Fruit fly (Drosophila melanogaster) whole organism, embryonic: Measurements from ENCODE around the gene CG5909.

Experiments used
- Abd-B ChIP-seq: fragments of 200-800 bp; sonication (Bioruptor generic); optimal IDR thresholded peaks from 2 replicates; lab custom pipeline; 2018; ENCODE audit warnings: missing biosample characterization, mild to moderate bottlenecking, missing genetic modification characterization, moderate library complexity
- Ada2b ChIP-seq: fragments of 200-800 bp; sonication (Bioruptor generic); IDR thresholded peaks from 2 replicates; pipeline ENCODE4 v1.3.6; 2022; ENCODE audit warnings: missing biosample characterization, missing genetic modification characterization
- Adf1 ChIP-seq: fragments of 200-800 bp; sonication (Bioruptor generic); IDR thresholded peaks from 2 replicates; pipeline ENCODE4 v1.3.6; 2022; ENCODE audit warnings: missing biosample characterization, missing genetic modification characterization
- Atf3 ChIP-seq: fragments of 200-800 bp; sonication (Bioruptor generic); optimal IDR thresholded peaks from 3 replicates; lab custom pipeline; 2016; ENCODE audit warnings: missing biosample characterization, missing genetic modification characterization
- B-H2 ChIP-seq: fragments of 200-800 bp; sonication (Bioruptor generic); optimal IDR thresholded peaks from 2 replicates; lab custom pipeline; 2018; ENCODE audit warnings: missing biosample characterization, mild to moderate bottlenecking, missing genetic modification characterization
- BtbVII ChIP-seq: fragments of 200-800 bp; sonication (Bioruptor generic); optimal IDR thresholded peaks from 3 replicates; lab custom pipeline; 2017; ENCODE audit warnings: missing biosample characterization, mild to moderate bottlenecking, missing genetic modification characterization
- CG10979 ChIP-seq: fragments of 200-800 bp; sonication (Bioruptor generic); optimal IDR thresholded peaks from 2 replicates; lab custom pipeline; 2018; ENCODE audit warnings: missing biosample characterization, mild to moderate bottlenecking, missing genetic modification characterization, moderate library complexity
- CG11085 ChIP-seq: fragments of 200-800 bp; sonication (Bioruptor generic); IDR thresholded peaks from 2 replicates; pipeline ENCODE4 v1.3.6; 2022; ENCODE audit warnings: missing biosample characterization, missing genetic modification characterization
- CG12391 ChIP-seq: fragments of 200-800 bp; sonication (Bioruptor generic); optimal IDR thresholded peaks from 3 replicates; lab custom pipeline; 2018; ENCODE audit warnings: missing biosample characterization, mild to moderate bottlenecking, missing genetic modification characterization, moderate library complexity
- CG12659 ChIP-seq: fragments of 200-800 bp; sonication (Bioruptor generic); optimal IDR thresholded peaks from 3 replicates; lab custom pipeline; 2017; ENCODE audit warnings: mild to moderate bottlenecking, missing biosample characterization, missing genetic modification reagents, missing genetic modification characterization
- CG14965 ChIP-seq: fragments of 200-800 bp; sonication (Bioruptor generic); optimal IDR thresholded peaks from 2 replicates; lab custom pipeline; 2016; ENCODE audit warnings: missing biosample characterization, missing genetic modification characterization, borderline replicate concordance
- CG15011 ChIP-seq: fragments of 200-800 bp; sonication (Bioruptor generic); optimal IDR thresholded peaks from 3 replicates; lab custom pipeline; 2018; ENCODE audit warnings: missing biosample characterization, mild to moderate bottlenecking, missing genetic modification characterization
- CG1647 ChIP-seq: fragments of 200-800 bp; sonication (Bioruptor generic); optimal IDR thresholded peaks from 3 replicates; lab custom pipeline; 2016; ENCODE audit warnings: missing biosample characterization, missing genetic modification characterization
- CG16779 ChIP-seq: fragments of 200-800 bp; sonication (Bioruptor generic); IDR thresholded peaks from 2 replicates; pipeline ENCODE4 v1.3.6; 2022; ENCODE audit warnings: missing biosample characterization, missing genetic modification characterization
- CG17568 ChIP-seq: fragments of 200-800 bp; sonication (Bioruptor generic); optimal IDR thresholded peaks from 2 replicates; lab custom pipeline; 2018; ENCODE audit warnings: missing biosample characterization, mild to moderate bottlenecking, missing genetic modification characterization, moderate library complexity
- CG3847 ChIP-seq: fragments of 200-800 bp; sonication (Bioruptor generic); IDR thresholded peaks from 2 replicates; pipeline ENCODE4 v1.3.6; 2022; ENCODE audit warnings: missing biosample characterization, missing genetic modification characterization
- CG3995 ChIP-seq: fragments of 200-800 bp; sonication (Bioruptor generic); optimal IDR thresholded peaks from 3 replicates; lab custom pipeline; 2016; ENCODE audit warnings: missing biosample characterization, missing genetic modification characterization
- CG6813 ChIP-seq: fragments of 200-800 bp; sonication (Bioruptor generic); optimal IDR thresholded peaks from 2 replicates; lab custom pipeline; 2017; ENCODE audit warnings: missing biosample characterization, missing genetic modification characterization, mild to moderate bottlenecking, moderate library complexity, missing genetic modification reagents
- CG7987 ChIP-seq: fragments of 200-800 bp; sonication (Bioruptor generic); optimal IDR thresholded peaks from 2 replicates; lab custom pipeline; 2018; ENCODE audit warnings: missing biosample characterization, mild to moderate bottlenecking, missing genetic modification characterization, moderate library complexity
- CG9797 ChIP-seq: fragments of 200-800 bp; sonication (Bioruptor generic); optimal IDR thresholded peaks from 3 replicates; lab custom pipeline; 2018; ENCODE audit warnings: missing biosample characterization, mild to moderate bottlenecking, missing genetic modification characterization
- CkIIα-i1 ChIP-seq: fragments of 200-800 bp; sonication (Bioruptor generic); IDR thresholded peaks from 2 replicates; pipeline ENCODE4 v1.3.6; 2022; ENCODE audit warnings: missing biosample characterization, missing genetic modification characterization
- Dip3 ChIP-seq: fragments of 200-800 bp; sonication (Bioruptor generic); optimal IDR thresholded peaks from 3 replicates; lab custom pipeline; 2016; ENCODE audit warnings: missing biosample characterization, missing genetic modification characterization
- Doc2 ChIP-seq: fragments of 200-800 bp; sonication (Bioruptor generic); IDR thresholded peaks from 2 replicates; pipeline ENCODE4 v1.3.6; 2022; ENCODE audit warnings: missing biosample characterization, missing genetic modification characterization
- Hr3 ChIP-seq: fragments of 200-800 bp; sonication (Bioruptor generic); optimal IDR thresholded peaks from 3 replicates; lab custom pipeline; 2016; ENCODE audit warnings: missing biosample characterization, missing genetic modification characterization
- NC2α ChIP-seq: fragments of 200-800 bp; sonication (Bioruptor generic); optimal IDR thresholded peaks from 2 replicates; lab custom pipeline; 2016; ENCODE audit warnings: missing biosample characterization, missing genetic modification characterization
- NFAT ChIP-seq: fragments of 200-800 bp; sonication (Bioruptor generic); IDR thresholded peaks from 2 replicates; pipeline ENCODE4 v1.3.6; 2022; ENCODE audit warnings: missing biosample characterization, missing genetic modification characterization
- Opbp ChIP-seq: fragments of 200-800 bp; sonication (Bioruptor generic); IDR thresholded peaks from 3 replicates; pipeline ENCODE4 v1.3.6; 2022; ENCODE audit warnings: missing biosample characterization, missing genetic modification characterization; ENCODE audit not compliant: partially characterized antibody
- Pdp1 ChIP-seq, 2 experiments: fragments of 200-800 bp; sonication (Bioruptor generic); optimal IDR thresholded peaks; 3 replicates each; lab custom pipeline; 2016; ENCODE audit warnings: missing biosample characterization in 2 of 2, missing genetic modification characterization in 2 of 2, mild to moderate bottlenecking in 1 of 2, moderate library complexity in 1 of 2
- Sox102F ChIP-seq: fragments of 200-800 bp; sonication (Bioruptor generic); optimal IDR thresholded peaks from 2 replicates; lab custom pipeline; 2018; ENCODE audit warnings: missing biosample characterization, mild to moderate bottlenecking, missing genetic modification characterization, moderate library complexity
- Spps ChIP-seq: fragments of 200-800 bp; sonication (Bioruptor generic); optimal IDR thresholded peaks from 2 replicates; lab custom pipeline; 2018; ENCODE audit warnings: missing biosample characterization, mild to moderate bottlenecking, missing genetic modification characterization
- Sry-δ ChIP-seq: fragments of 200-800 bp; sonication (Bioruptor generic); optimal IDR thresholded peaks from 2 replicates; lab custom pipeline; 2016; ENCODE audit warnings: missing biosample characterization, missing genetic modification characterization
- Usf ChIP-seq: fragments of 200-800 bp; sonication (Bioruptor generic); optimal IDR thresholded peaks from 2 replicates; lab custom pipeline; 2017; ENCODE audit warnings: missing genotype, missing biosample characterization, missing genetic modification characterization
- ac ChIP-seq: fragments of 200-800 bp; sonication (Bioruptor generic); optimal IDR thresholded peaks from 3 replicates; lab custom pipeline; 2017; ENCODE audit warnings: missing biosample characterization, mild to moderate bottlenecking, missing genetic modification characterization
- al ChIP-seq: fragments of 200-800 bp; sonication (Bioruptor generic); IDR thresholded peaks from 2 replicates; pipeline ENCODE4 v1.3.6; 2022; ENCODE audit warnings: missing biosample characterization, missing genetic modification characterization
- ase ChIP-seq: fragments of 200-800 bp; sonication (Bioruptor generic); IDR thresholded peaks from 3 replicates; pipeline ENCODE4 v1.3.6; 2022; ENCODE audit warnings: missing biosample characterization, missing genetic modification characterization
- cg ChIP-seq: fragments of 200-800 bp; sonication (Bioruptor generic); optimal IDR thresholded peaks from 3 replicates; lab custom pipeline; 2019; ENCODE audit warnings: missing biosample characterization, mild to moderate bottlenecking, missing genetic modification characterization, moderate library complexity
- croc ChIP-seq: fragments of 200-800 bp; sonication (Bioruptor generic); conservative IDR thresholded peaks from 3 replicates; pipeline ENCODE4 v1.3.6; 2022; ENCODE audit warnings: missing biosample characterization, missing genetic modification characterization
- danr ChIP-seq: fragments of 200-800 bp; sonication (Bioruptor generic); IDR thresholded peaks from 2 replicates; pipeline ENCODE4 v1.3.6; 2022; ENCODE audit warnings: missing biosample characterization, missing genetic modification characterization
- en ChIP-seq: fragments of 200-800 bp; sonication (Bioruptor generic); optimal IDR thresholded peaks from 2 replicates; lab custom pipeline; 2016; ENCODE audit warnings: missing biosample characterization, missing genetic modification characterization
- eyg ChIP-seq: fragments of 200-800 bp; sonication (Bioruptor generic); optimal IDR thresholded peaks from 3 replicates; lab custom pipeline; 2016; ENCODE audit warnings: missing biosample characterization, missing genetic modification characterization
- gsb ChIP-seq: fragments of 200-800 bp; sonication (Bioruptor generic); IDR thresholded peaks from 2 replicates; pipeline ENCODE4 v1.3.6; 2022; ENCODE audit warnings: missing biosample characterization, missing genetic modification characterization
- knrl ChIP-seq: fragments of 200-800 bp; sonication (Bioruptor generic); IDR thresholded peaks from 3 replicates; pipeline ENCODE4 v1.3.6; 2022; ENCODE audit warnings: missing biosample characterization, missing genetic modification characterization; ENCODE audit not compliant: partially characterized antibody
- peb ChIP-seq: fragments of 200-800 bp; sonication (Bioruptor generic); IDR thresholded peaks from 2 replicates; pipeline ENCODE4 v1.3.6; 2022; ENCODE audit warnings: missing biosample characterization, missing genetic modification characterization
- repo ChIP-seq: fragments of 200-800 bp; sonication (Bioruptor generic); optimal IDR thresholded peaks from 2 replicates; lab custom pipeline; 2016; ENCODE audit warnings: missing biosample characterization, missing genetic modification characterization
- sens ChIP-seq: fragments of 200-800 bp; sonication (Bioruptor generic); peaks from one replicate; lab custom pipeline; 2016; ENCODE audit warnings: missing biosample characterization, missing genetic modification characterization
- seq ChIP-seq: fragments of 200-800 bp; sonication (Bioruptor generic); IDR thresholded peaks from 2 replicates; pipeline ENCODE4 v1.3.6; 2022; ENCODE audit warnings: missing biosample characterization, missing genetic modification characterization
- sug ChIP-seq: fragments of 200-800 bp; optimal IDR thresholded peaks from 2 replicates; lab custom pipeline; 2019; ENCODE audit warnings: missing biosample characterization, mild to moderate bottlenecking, missing genetic modification characterization, moderate library complexity
- tin ChIP-seq: fragments of 200-800 bp; sonication (Bioruptor generic); optimal IDR thresholded peaks from 3 replicates; lab custom pipeline; 2016; ENCODE audit warnings: missing biosample characterization, missing genetic modification characterization
- toy ChIP-seq: fragments of 200-800 bp; sonication (Bioruptor generic); IDR thresholded peaks from 2 replicates; pipeline ENCODE4 v1.3.6; 2022; ENCODE audit warnings: missing biosample characterization, missing genetic modification characterization

The CG5909 gene

dm6 chr3R:27135692-27136641 lies 25.0 kb upstream of the CG5909 start (continued):
- peak; percentile 46 for TF ChIP-seq en (GFP tag; lab: Kevin White, UChicago)
- TF ChIP-seq Abd-B (GFP tag; lab: Kevin White, UChicago), result no peak
- TF ChIP-seq B-H2, result no peak
- peak; percentile 1 for TF ChIP-seq CG9797 (GFP tag; lab: Kevin White, UChicago)
- TF ChIP-seq Usf (GFP tag; lab: Kevin White, UChicago), result peak; percentile 25
- peak; percentile 70 for TF ChIP-seq Atf3 (GFP tag; lab: Kevin White, UChicago)
- TF ChIP-seq CG10979 (tag; lab: Kevin White, UChicago), result peak; percentile 40
- TF ChIP-seq toy (GFP tag; lab: Robert Waterston, UW), result no peak
- no peak; the same call in 2 of the 3 replicates for TF ChIP-seq croc (GFP tag; lab: Robert Waterston, UW)
- TF ChIP-seq CG16779 (GFP tag; lab: Robert Waterston, UW), result no peak
- TF ChIP-seq NFAT (GFP tag; lab: Robert Waterston, UW), result no peak
- peak; percentile 45; the same call in 1 of the 2 replicates for TF ChIP-seq Ada2b (GFP tag; lab: Robert Waterston, UW)
- no peak for TF ChIP-seq CG3847 (GFP tag; lab: Robert Waterston, UW)
- peak; percentile 62 for TF ChIP-seq Sox102F (GFP tag; lab: Kevin White, UChicago)
- peak; percentile 28 for TF ChIP-seq Hr3 (GFP tag; lab: Kevin White, UChicago)
- peak; percentile 47 for TF ChIP-seq repo
- TF ChIP-seq CG17568, result peak; percentile 77
- peak; percentile 71 for TF ChIP-seq CG15011 (GFP tag; lab: Kevin White, UChicago)
- TF ChIP-seq Dip3 (GFP tag; lab: Kevin White, UChicago), result no peak
- peak; percentile 91 for TF ChIP-seq ac (GFP tag; lab: Kevin White, UChicago)
- peak; percentile 73 for TF ChIP-seq seq (GFP tag; lab: Robert Waterston, UW)
- no peak for TF ChIP-seq ase (GFP tag; lab: Robert Waterston, UW)
- TF ChIP-seq Adf1, result no peak
- TF ChIP-seq CG11085 (GFP tag; lab: Robert Waterston, UW), result no peak
- TF ChIP-seq cg (GFP tag; lab: Kevin White, UChicago), result no peak
- peak; percentile 48 for TF ChIP-seq CG12391 (tag; lab: Kevin White, UChicago)
- peak; percentile 41 to 85 for TF ChIP-seq Pdp1 (GFP tag; optimal IDR thresholded peaks at IDR 0.05; lab: Kevin White, UChicago)
- TF ChIP-seq Doc2 (GFP tag; lab: Robert Waterston, UW), result no peak
- no peak for TF ChIP-seq CG3995
- no peak for TF ChIP-seq peb (GFP tag; lab: Robert Waterston, UW)
- peak; percentile 95 for TF ChIP-seq sens (GFP tag; lab: Kevin White, UChicago)
- TF ChIP-seq Sry-δ, result peak; percentile 22
- TF ChIP-seq Spps (tag; lab: Kevin White, UChicago), result peak; percentile 47
- TF ChIP-seq CG12659 (GFP tag; lab: Kevin White, UChicago), result peak; percentile 46
- peak; percentile 80 for TF ChIP-seq CG7987 (GFP tag; lab: Kevin White, UChicago)
- TF ChIP-seq tin (GFP tag; lab: Kevin White, UChicago), result peak; percentile 13
- TF ChIP-seq al (GFP tag; lab: Robert Waterston, UW), result no peak
- no peak for TF ChIP-seq CkIIα-i1 (GFP tag; lab: Robert Waterston, UW)
- peak; percentile 46 for TF ChIP-seq eyg (GFP tag; lab: Kevin White, UChicago)
- TF ChIP-seq danr (GFP tag; lab: Robert Waterston, UW), result no peak
- no peak for TF ChIP-seq Opbp
- TF ChIP-seq knrl (GFP tag; lab: Robert Waterston, UW), result no peak
- TF ChIP-seq CG6813 (GFP tag; lab: Kevin White, UChicago), result peak; percentile 88
- TF ChIP-seq NC2α (GFP tag; lab: Kevin White, UChicago), result peak; percentile 80
- TF ChIP-seq sug (tag; lab: Kevin White, UChicago), result no peak
- TF ChIP-seq BtbVII (GFP tag; lab: Kevin White, UChicago), result peak; percentile 71
- peak; percentile 63 for TF ChIP-seq CG14965 (GFP tag; lab: Kevin White, UChicago)
- peak; percentile 33 for TF ChIP-seq CG1647 (GFP tag; lab: Kevin White, UChicago)
- TF ChIP-seq gsb (GFP tag; lab: Robert Waterston, UW), result no peak
